4 fruit fly cellular contexts compared by ENCODE assay signal in genomic region chr2L:11192691-11193090, dm6.
A peak's percentile ranks its signal among the peaks of the same experiment; 100 is the strongest.
TF ChIP-seq lines count a peak whose summit lies in the region.

No protein-coding gene starts in this region.

- TF ChIP-seq CTCF in whole organism, embryonic (GFP tag; optimal IDR thresholded peaks at IDR 0.05; lab: Kevin White, UChicago), result no peak

TF ChIP-seq in whole organism, embryonic, 481 proteins besides CTCF, POLR2A, EP300 and RAD21 (continues in another document):
- TF ChIP-seq CG10462 (GFP tag; optimal IDR thresholded peaks at IDR 0.05; lab: Kevin White, UChicago) (peak; percentile 37), stwl (tag; optimal IDR thresholded peaks at IDR 0.05; lab: Kevin White, UChicago) (no peak), dpn (GFP tag; optimal IDR thresholded peaks at IDR 0.05; lab: Kevin White, UChicago) (peak in 1 of 2 experiments; percentile 64), sima (GFP tag; optimal IDR thresholded peaks at IDR 0.05; lab: Kevin White, UChicago) (no peak), CG13424 (tag; optimal IDR thresholded peaks at IDR 0.05; lab: Kevin White, UChicago) (peak; percentile 70), Taf1 (GFP tag; IDR thresholded peaks at IDR 0.05; lab: Robert Waterston, UW) (no peak), peb (GFP tag; IDR thresholded peaks at IDR 0.05; lab: Robert Waterston, UW) (peak; percentile 42; the same call in 1 of the 2 replicates), CG12942 (GFP tag; optimal IDR thresholded peaks at IDR 0.05; lab: Kevin White, UChicago) (peak; percentile 48), Doc2 (GFP tag; IDR thresholded peaks at IDR 0.05; lab: Robert Waterston, UW) (no peak), eve (GFP tag; optimal IDR thresholded peaks at IDR 0.05; lab: Kevin White, UChicago) (peak in 1 of 2 experiments; percentile 75), tll (GFP tag; optimal IDR thresholded peaks at IDR 0.05; lab: Kevin White, UChicago) (no peak), CG17361 (GFP tag; IDR thresholded peaks at IDR 0.05; lab: Robert Waterston, UW) (peak; percentile 57), crp (GFP tag; optimal IDR thresholded peaks at IDR 0.05; lab: Kevin White, UChicago) (no peak), CG10267 (tag; optimal IDR thresholded peaks at IDR 0.05; lab: Kevin White, UChicago) (peak; percentile 36), cwo (GFP tag; optimal IDR thresholded peaks at IDR 0.05; lab: Kevin White, UChicago) (no peak), gem (tag; optimal IDR thresholded peaks at IDR 0.05; lab: Kevin White, UChicago) (peak; percentile 85), CG10959 (GFP tag; IDR thresholded peaks at IDR 0.05; lab: Robert Waterston, UW) (peak; percentile 51), CG9609 (GFP tag; optimal IDR thresholded peaks at IDR 0.05; lab: Kevin White, UChicago) (peak; percentile 29), CG12659 (GFP tag; optimal IDR thresholded peaks at IDR 0.05; lab: Kevin White, UChicago) (peak; percentile 37), slbo (GFP tag; IDR thresholded peaks at IDR 0.05; lab: Robert Waterston, UW) (no peak), Sox102F (GFP tag; optimal IDR thresholded peaks at IDR 0.05; lab: Kevin White, UChicago) (peak; percentile 90), az2 (GFP tag; optimal IDR thresholded peaks at IDR 0.05; lab: Kevin White, UChicago) (peak; percentile 78)

TF ChIP-seq in whole organism, prepupa, 60 proteins besides CTCF, POLR2A, EP300 and RAD21 (continues in another document):
- peak; percentile 12 for TF ChIP-seq Ets21C (GFP tag; optimal IDR thresholded peaks at IDR 0.05; lab: Kevin White, UChicago)
- peak; percentile 24 for TF ChIP-seq OdsH (GFP tag; optimal IDR thresholded peaks at IDR 0.05; lab: Kevin White, UChicago)
- TF ChIP-seq fd59A (GFP tag; optimal IDR thresholded peaks at IDR 0.05; lab: Kevin White, UChicago), result no peak
- TF ChIP-seq CG3919 (GFP tag; optimal IDR thresholded peaks at IDR 0.05; lab: Kevin White, UChicago), result no peak
- TF ChIP-seq Eip78C (GFP tag; lab: Kevin White, UChicago), result peak; percentile 40
- TF ChIP-seq CG6854 (GFP tag; optimal IDR thresholded peaks at IDR 0.05; lab: Kevin White, UChicago), result no peak
- peak; percentile 63 for TF ChIP-seq CG32006 (GFP tag; optimal IDR thresholded peaks at IDR 0.05; lab: Kevin White, UChicago)
- no peak for TF ChIP-seq Sox15 (GFP tag; optimal IDR thresholded peaks at IDR 0.05; lab: Kevin White, UChicago)
- TF ChIP-seq esn (GFP tag; optimal IDR thresholded peaks at IDR 0.05; lab: Kevin White, UChicago), result peak; percentile 42
- peak; percentile 42 for TF ChIP-seq Smox (GFP tag; optimal IDR thresholded peaks at IDR 0.05; lab: Kevin White, UChicago)
- TF ChIP-seq Hr39 (GFP tag; optimal IDR thresholded peaks at IDR 0.05; lab: Kevin White, UChicago), result peak; percentile 51
- peak; percentile 50; the same call in 1 of the 2 replicates for TF ChIP-seq CG15336 (GFP tag; IDR thresholded peaks at IDR 0.05; lab: Robert Waterston, UW)
- TF ChIP-seq CG10631 (GFP tag; optimal IDR thresholded peaks at IDR 0.05; lab: Kevin White, UChicago), result peak; percentile 11
- 0 out of 2 replicates have a peak, but pooled peaks have one; percentile 16 for TF ChIP-seq Gug (GFP tag; IDR thresholded peaks at IDR 0.05; lab: Robert Waterston, UW)
- TF ChIP-seq achi (GFP tag; optimal IDR thresholded peaks at IDR 0.05; lab: Kevin White, UChicago), result peak; percentile 34
- TF ChIP-seq pdm3 (GFP tag; optimal IDR thresholded peaks at IDR 0.05; lab: Kevin White, UChicago), result peak; percentile 47
- TF ChIP-seq Sox14 (GFP tag; optimal IDR thresholded peaks at IDR 0.05; lab: Kevin White, UChicago), result no peak
- peak; percentile 18 for TF ChIP-seq acj6 (GFP tag; optimal IDR thresholded peaks at IDR 0.05; lab: Kevin White, UChicago)
- TF ChIP-seq Sox102F (GFP tag; optimal IDR thresholded peaks at IDR 0.05; lab: Kevin White, UChicago), result peak; percentile 24
- TF ChIP-seq CG31627 (GFP tag; optimal IDR thresholded peaks at IDR 0.05; lab: Kevin White, UChicago), result peak; percentile 50
- TF ChIP-seq eg (GFP tag; IDR thresholded peaks at IDR 0.05; lab: Robert Waterston, UW), result 0 out of 3 replicates have a peak, but pooled peaks have one; percentile 7
- TF ChIP-seq Hr38 (GFP tag; optimal IDR thresholded peaks at IDR 0.05; lab: Kevin White, UChicago), result no peak
- TF ChIP-seq CG4318 (GFP tag; optimal IDR thresholded peaks at IDR 0.05; lab: Kevin White, UChicago), result no peak

TF ChIP-seq in whole organism, pupa, 21 proteins besides CTCF, POLR2A, EP300 and RAD21:
- TF ChIP-seq CG10348 (GFP tag; IDR thresholded peaks at IDR 0.05; lab: Robert Waterston, UW), result no peak
- TF ChIP-seq EcR (GFP tag; optimal IDR thresholded peaks at IDR 0.05; lab: Kevin White, UChicago), result no peak
- no peak for TF ChIP-seq CG9948 (tag; optimal IDR thresholded peaks at IDR 0.05; lab: Kevin White, UChicago)
- no peak for TF ChIP-seq CG8301 (tag; optimal IDR thresholded peaks at IDR 0.05; lab: Kevin White, UChicago)
- TF ChIP-seq Pif1A (GFP tag; optimal IDR thresholded peaks at IDR 0.05; lab: Kevin White, UChicago), result no peak
- TF ChIP-seq CG34367 (tag; optimal IDR thresholded peaks at IDR 0.05; lab: Kevin White, UChicago), result no peak
- TF ChIP-seq CG13204 (GFP tag; optimal IDR thresholded peaks at IDR 0.05; lab: Kevin White, UChicago), result no peak
- no peak for TF ChIP-seq CG8159 (tag; optimal IDR thresholded peaks at IDR 0.05; lab: Kevin White, UChicago)
- TF ChIP-seq Ets98B (GFP tag; IDR thresholded peaks at IDR 0.05; lab: Robert Waterston, UW), result peak; percentile 27; the same call in 1 of the 2 replicates
- 0 out of 2 replicates have a peak, but pooled peaks have one; percentile 23 for TF ChIP-seq CG32121 (GFP tag; IDR thresholded peaks at IDR 0.05; lab: Robert Waterston, UW)
- no peak for TF ChIP-seq CG14655 (GFP tag; optimal IDR thresholded peaks at IDR 0.05; lab: Kevin White, UChicago)
- peak; percentile 27; the same call in 1 of the 3 replicates for TF ChIP-seq fd96Ca (GFP tag; IDR thresholded peaks at IDR 0.05; lab: Robert Waterston, UW)
- TF ChIP-seq Snoo (tag; optimal IDR thresholded peaks at IDR 0.05; lab: Kevin White, UChicago), result no peak
TF ChIP-seq in whole organism, pupa: peak in this region for 3.

TF ChIP-seq in whole organism, wandering third instar larva, 38 proteins besides CTCF, POLR2A, EP300 and RAD21:
- TF ChIP-seq sv (GFP tag; optimal IDR thresholded peaks at IDR 0.05; lab: Kevin White, UChicago), result peak; percentile 10
- no peak for TF ChIP-seq psq (GFP tag; optimal IDR thresholded peaks at IDR 0.05; lab: Kevin White, UChicago)
- no peak for TF ChIP-seq pan (optimal IDR thresholded peaks at IDR 0.05; lab: Kevin White, UChicago)
- TF ChIP-seq Hr83 (GFP tag; optimal IDR thresholded peaks at IDR 0.05; lab: Kevin White, UChicago; ENCODE audit: poor library complexity, severe bottlenecking), result no peak
- TF ChIP-seq foxo (GFP tag; optimal IDR thresholded peaks at IDR 0.05; lab: Kevin White, UChicago), result no peak
- TF ChIP-seq Myc (optimal IDR thresholded peaks at IDR 0.05; lab: Kevin White, UChicago), result no peak
- TF ChIP-seq N (GFP tag; optimal IDR thresholded peaks at IDR 0.05; lab: Kevin White, UChicago), result no peak
- no peak for TF ChIP-seq GATAd (GFP tag; optimal IDR thresholded peaks at IDR 0.05; lab: Kevin White, UChicago)

Comparison
In these comparisons a context has a peak if more than half of its experiments do, and no peak if none do; other contexts are left out.
1. Of the 7 proteins assayed by ChIP-seq in both whole organism, embryonic and whole organism, prepupa: peak only in whole organism, embryonic: Blimp-1; only in whole organism, prepupa: Hr39 and Lpt; in both: Gug and Sox102F; in neither: 2.